Worm (Caenorhabditis elegans) whole organism, midembryonic: ENCODE results near the gene fezf-1.

Experiments used
- cog-1 ChIP-seq: sonication (generic microtip); optimal IDR thresholded peaks from 2 replicates; lab custom pipeline; 2016; ENCODE audit warnings: missing genetic modification characterization, missing compliant biosample characterization
- flt-1 ChIP-seq: fragments of 200-800 bp; sonication (Bioruptor generic); IDR thresholded peaks from 2 replicates; pipeline ENCODE4 v1.3.6; 2022; ENCODE audit warnings: missing genetic modification characterization, missing compliant biosample characterization
- klf-2 ChIP-seq: fragments of 200-800 bp; sonication (Bioruptor generic); conservative IDR thresholded peaks from 2 replicates; pipeline ENCODE4 v1.3.6; 2022; ENCODE audit warnings: missing genetic modification reagents, missing genetic modification characterization, missing compliant biosample characterization
- ref-1 ChIP-seq: fragments of 200-800 bp; sonication (Bioruptor generic); conservative IDR thresholded peaks from 2 replicates; pipeline ENCODE4 v1.3.6; 2022; ENCODE audit warnings: missing genetic modification reagents, missing genetic modification characterization, missing compliant biosample characterization

DNA sequence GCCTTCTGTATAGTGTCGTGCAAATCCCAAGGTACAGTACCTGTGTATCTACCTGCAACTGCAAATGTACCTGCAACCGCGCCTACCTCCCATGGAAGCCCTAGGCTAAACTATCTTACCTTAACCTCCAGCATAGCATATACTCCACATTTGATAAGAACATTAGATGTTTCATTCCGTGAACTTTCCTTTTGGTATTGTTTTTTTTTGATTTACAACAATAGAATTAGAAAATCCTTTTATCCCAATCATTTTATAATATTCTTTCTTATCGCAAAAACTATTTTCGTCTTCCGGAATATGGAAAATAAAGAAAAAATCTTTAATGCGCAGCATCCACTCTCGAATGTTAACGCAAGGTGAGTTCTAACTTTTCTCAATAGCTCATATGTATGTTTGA, 8.2 kb downstream of the fezf-1 start, which contains the start of gene Y38H8A.2:
- TF ChIP-seq klf-2, result no peak
- TF ChIP-seq cog-1 (tag; lab: Kevin White, UChicago), result no peak
- TF ChIP-seq ref-1 (GFP tag; lab: Robert Waterston, UW), result no peak
- no peak for TF ChIP-seq flt-1
